Worm (Caenorhabditis elegans) whole organism, young adult: ENCODE data around the gene F56H11.2.
A peak's percentile ranks its signal among the peaks of the same experiment; 100 is the strongest.

ENCODE experiments used
- B0336.3 ChIP-seq: fragments of 200-800 bp; sonication (Bioruptor generic); IDR thresholded peaks from 2 replicates; pipeline ENCODE4 v1.3.6; 2022; ENCODE audit warnings: missing genetic modification characterization, missing compliant biosample characterization
- D2030.7 ChIP-seq: fragments of 200-800 bp; sonication (Bioruptor generic); IDR thresholded peaks from 2 replicates; pipeline ENCODE4 v1.3.6; 2022; ENCODE audit warnings: missing genetic modification reagents, missing genetic modification characterization, missing compliant biosample characterization
- F22D6.2 ChIP-seq: sonication (generic microtip); optimal IDR thresholded peaks from 2 replicates; lab custom pipeline; 2016; ENCODE audit warnings: mild to moderate bottlenecking, missing genetic modification characterization, missing compliant biosample characterization
- F52B5.7 ChIP-seq: sonication (generic microtip); optimal IDR thresholded peaks from 2 replicates; lab custom pipeline; 2016; ENCODE audit warnings: mild to moderate bottlenecking, missing genetic modification characterization, missing compliant biosample characterization
- F55B11.4 ChIP-seq: sonication (generic microtip); optimal IDR thresholded peaks from 2 replicates; lab custom pipeline; 2016; ENCODE audit warnings: missing compliant biosample characterization, missing genetic modification characterization, borderline replicate concordance; ENCODE audit not compliant: insufficient read depth
- F57C9.4 ChIP-seq: sonication (generic microtip); optimal IDR thresholded peaks from 2 replicates; lab custom pipeline; 2017; ENCODE audit warnings: mild to moderate bottlenecking, missing genetic modification characterization, missing compliant biosample characterization
- T07F8.4 ChIP-seq: sonication (generic microtip); optimal IDR thresholded peaks from 2 replicates; lab custom pipeline; 2016; ENCODE audit warnings: mild to moderate bottlenecking, missing genetic modification characterization, moderate library complexity, missing compliant biosample characterization
- T26A5.8 ChIP-seq: sonication (generic microtip); optimal IDR thresholded peaks from 2 replicates; lab custom pipeline; 2016; ENCODE audit warnings: missing genetic modification characterization, missing compliant biosample characterization
- Y95B8A.8 ChIP-seq: fragments of 200-800 bp; sonication (Bioruptor generic); IDR thresholded peaks from 2 replicates; pipeline ENCODE4 v1.3.6; 2022; ENCODE audit warnings: missing genetic modification reagents, missing genetic modification characterization, missing compliant biosample characterization
- ZK185.1 ChIP-seq: sonication (generic microtip); optimal IDR thresholded peaks from 2 replicates; lab custom pipeline; 2016; ENCODE audit warnings: mild to moderate bottlenecking, missing genetic modification characterization, missing compliant biosample characterization; ENCODE audit not compliant: poor library complexity, severe bottlenecking
- aptf-3 ChIP-seq: fragments of 200-800 bp; sonication (Bioruptor generic); IDR thresholded peaks from 2 replicates; pipeline ENCODE4 v1.3.6; 2022; ENCODE audit warnings: missing genetic modification characterization, missing compliant biosample characterization
- bed-1 ChIP-seq: fragments of 200-800 bp; sonication (Bioruptor generic); IDR thresholded peaks from 2 replicates; pipeline ENCODE4 v1.3.6; 2022; ENCODE audit warnings: missing genetic modification reagents, missing genetic modification characterization, missing compliant biosample characterization
- bed-2 ChIP-seq: fragments of 200-800 bp; sonication (Bioruptor generic); IDR thresholded peaks from 2 replicates; pipeline ENCODE4 v1.3.6; 2022; ENCODE audit warnings: missing genetic modification reagents, missing genetic modification characterization, missing compliant biosample characterization
- ceh-79 ChIP-seq: sonication (generic microtip); optimal IDR thresholded peaks from 2 replicates; lab custom pipeline; 2017; ENCODE audit warnings: mild to moderate bottlenecking, missing genetic modification characterization, missing compliant biosample characterization
- ceh-91 ChIP-seq: fragments of 200-800 bp; sonication (Bioruptor generic); IDR thresholded peaks from 2 replicates; pipeline ENCODE4 v1.3.6; 2022; ENCODE audit warnings: missing genetic modification reagents, missing genetic modification characterization, missing compliant biosample characterization
- efl-1 ChIP-seq: fragments of 150-350 bp; optimal IDR thresholded peaks from 2 replicates; lab custom pipeline; 2014; ENCODE audit warnings: missing biosample characterization, missing genetic modification reagents, missing genetic modification characterization
- egl-44 ChIP-seq: fragments of 200-800 bp; sonication (Bioruptor generic); IDR thresholded peaks from 2 replicates; pipeline ENCODE4 v1.3.6; 2022; ENCODE audit warnings: missing genetic modification reagents, missing genetic modification characterization, missing compliant biosample characterization
- ets-4 ChIP-seq: fragments of 200-800 bp; sonication (Bioruptor generic); optimal IDR thresholded peaks from 2 replicates; lab custom pipeline; 2018; ENCODE audit warnings: mild to moderate bottlenecking, missing genetic modification characterization, missing compliant biosample characterization
- hrde-1 ChIP-seq: sonication (generic microtip); optimal IDR thresholded peaks from 2 replicates; lab custom pipeline; 2016; ENCODE audit warnings: missing genetic modification characterization, mild to moderate bottlenecking, missing compliant biosample characterization, moderate library complexity, missing genotype, missing genetic modification reagents, borderline replicate concordance
- lag-1 ChIP-seq: fragments of 200-800 bp; sonication (Bioruptor generic); IDR thresholded peaks from 2 replicates; pipeline ENCODE4 v1.3.6; 2022; ENCODE audit warnings: missing genetic modification reagents, missing genetic modification characterization, missing compliant biosample characterization
- let-607 ChIP-seq, 2 experiments: fragments of 200-800 bp in 1 of 2; sonication (Bioruptor generic) in 1 of 2; sonication (generic microtip) in 1 of 2; optimal IDR thresholded peaks; 2 replicates each; lab custom pipeline; 2016 to 2018; ENCODE audit warnings: mild to moderate bottlenecking in 2 of 2, missing compliant biosample characterization in 2 of 2, missing genetic modification characterization in 2 of 2, moderate library complexity in 2 of 2, missing genotype in 1 of 2
- lin-26 ChIP-seq: fragments of 200-800 bp; sonication (Bioruptor generic); IDR thresholded peaks from 2 replicates; pipeline ENCODE4 v1.3.6; 2022; ENCODE audit warnings: missing genetic modification reagents, missing genetic modification characterization, missing compliant biosample characterization
- lin-40 ChIP-seq: sonication (generic microtip); optimal IDR thresholded peaks from 2 replicates; lab custom pipeline; 2016; ENCODE audit warnings: missing genetic modification characterization, mild to moderate bottlenecking, missing compliant biosample characterization, missing genotype, missing genetic modification reagents
- lin-54 ChIP-seq: fragments of 200-800 bp; sonication (Bioruptor generic); optimal IDR thresholded peaks from 2 replicates; lab custom pipeline; 2018; ENCODE audit warnings: mild to moderate bottlenecking, missing genetic modification characterization, missing compliant biosample characterization
- lsl-1 ChIP-seq: fragments of 200-800 bp; sonication (Bioruptor generic); optimal IDR thresholded peaks from 2 replicates; lab custom pipeline; 2018; ENCODE audit warnings: mild to moderate bottlenecking, missing genetic modification characterization, moderate library complexity, missing compliant biosample characterization
- madf-10 ChIP-seq: sonication (generic microtip); optimal IDR thresholded peaks from 2 replicates; lab custom pipeline; 2016; ENCODE audit warnings: mild to moderate bottlenecking, missing genetic modification characterization, missing compliant biosample characterization
- mes-4 ChIP-seq: sonication (generic microtip); optimal IDR thresholded peaks from 2 replicates; lab custom pipeline; 2016; ENCODE audit warnings: missing genotype, missing genetic modification characterization, missing compliant biosample characterization
- nfya-1 ChIP-seq: sonication (generic microtip); optimal IDR thresholded peaks from 2 replicates; lab custom pipeline; 2017; ENCODE audit warnings: antibody characterized with exemption, missing compliant biosample characterization, missing genetic modification characterization, borderline replicate concordance; ENCODE audit not compliant: insufficient read depth
- nfyb-1 ChIP-seq: fragments of 200-800 bp; sonication (Bioruptor generic); IDR thresholded peaks from 2 replicates; pipeline ENCODE4 v1.3.6; 2022; ENCODE audit warnings: missing genetic modification reagents, missing genetic modification characterization, missing compliant biosample characterization
- nhr-120 ChIP-seq: fragments of 200-800 bp; sonication (Bioruptor generic); IDR thresholded peaks from 2 replicates; pipeline ENCODE4 v1.3.6; 2022; ENCODE audit warnings: missing genetic modification characterization, missing compliant biosample characterization
- nhr-179 ChIP-seq: sonication (generic microtip); optimal IDR thresholded peaks from 2 replicates; lab custom pipeline; 2016; ENCODE audit warnings: mild to moderate bottlenecking, missing genetic modification characterization, missing compliant biosample characterization
- sea-2 ChIP-seq: fragments of 200-800 bp; sonication (Bioruptor generic); IDR thresholded peaks from 2 replicates; pipeline ENCODE4 v1.3.6; 2022; ENCODE audit warnings: missing genetic modification characterization, missing compliant biosample characterization
- snpc-4 ChIP-seq, 5 experiments: fragments of 150-350 bp in 1 of 5; sonication (generic microtip) in 4 of 5; optimal IDR thresholded peaks; 2 replicates each; lab custom pipeline; 2014 to 2018; ENCODE audit warnings: missing genetic modification characterization in 5 of 5, missing biosample characterization in 3 of 5, antibody characterized with exemption in 2 of 5, mild to moderate bottlenecking in 2 of 5, missing compliant biosample characterization in 2 of 5, missing genotype in 2 of 5, moderate library complexity in 2 of 5, missing genetic modification reagents in 1 of 5
- somi-1 ChIP-seq: fragments of 200-800 bp; sonication (Bioruptor generic); optimal IDR thresholded peaks from 2 replicates; lab custom pipeline; 2018; ENCODE audit warnings: mild to moderate bottlenecking, missing genetic modification characterization, missing compliant biosample characterization
- sptf-2 ChIP-seq: fragments of 200-800 bp; sonication (Bioruptor generic); optimal IDR thresholded peaks from 2 replicates; lab custom pipeline; 2018; ENCODE audit warnings: mild to moderate bottlenecking, missing genetic modification characterization, missing compliant biosample characterization
- tbp1 ChIP-seq: fragments of 200-800 bp; sonication (Bioruptor generic); optimal IDR thresholded peaks from 2 replicates; lab custom pipeline; 2018; ENCODE audit warnings: mild to moderate bottlenecking, missing genetic modification characterization, missing compliant biosample characterization
- unc-62 ChIP-seq: fragments of 150-350 bp; optimal IDR thresholded peaks from 2 replicates; lab custom pipeline; 2014; ENCODE audit warnings: missing biosample characterization, missing genetic modification reagents, missing genetic modification characterization
- zim-3 ChIP-seq: sonication (generic microtip); optimal IDR thresholded peaks from 2 replicates; lab custom pipeline; 2017; ENCODE audit warnings: mild to moderate bottlenecking, missing genetic modification characterization, moderate library complexity, missing compliant biosample characterization
- ztf-18 ChIP-seq: sonication (generic microtip); optimal IDR thresholded peaks from 2 replicates; lab custom pipeline; 2016; ENCODE audit warnings: missing genotype, mild to moderate bottlenecking, missing genetic modification characterization, missing compliant biosample characterization
- ztf-26 ChIP-seq: sonication (generic microtip); optimal IDR thresholded peaks from 2 replicates; lab custom pipeline; 2017; ENCODE audit warnings: missing genetic modification characterization, missing compliant biosample characterization
- ztf-28 ChIP-seq: fragments of 200-800 bp; sonication (Bioruptor generic); IDR thresholded peaks from 2 replicates; pipeline ENCODE4 v1.3.6; 2022; ENCODE audit warnings: missing genetic modification reagents, missing genetic modification characterization, missing compliant biosample characterization

The F56H11.2 gene

ce11 chrIV:9533071-9533470, at the start of gene F56H11.2:
Gene F56H11.2, minus strand, starts transcription at chrIV:9533171.
- TF ChIP-seq tbp1 (no peak), T07F8.4 (no peak), ceh-91 (no peak)

DNA sequence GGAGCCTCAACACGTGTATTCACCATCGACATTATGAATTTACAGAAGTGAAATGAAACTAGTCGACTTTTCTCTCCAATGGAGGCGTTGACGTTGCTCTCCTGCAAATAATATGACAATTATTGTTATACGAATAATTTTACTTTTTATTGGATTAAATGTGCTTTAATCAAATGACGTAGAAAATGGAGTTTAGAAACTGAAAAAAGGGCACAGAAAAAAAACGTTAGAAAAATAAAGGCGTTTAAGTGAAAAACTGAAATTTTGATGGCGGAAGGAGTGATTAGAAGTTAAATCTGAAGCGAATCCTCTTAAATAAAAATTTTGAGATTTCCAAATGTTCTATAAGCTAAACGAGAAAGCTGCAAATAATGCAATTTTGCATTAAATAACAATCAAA, 47.0 kb upstream of the F56H11.2 start, which contains the start of gene npr-2:
npr-2 (minus strand) TSS at position 101 of the 400 bp plus-strand sequence.
- no peak for TF ChIP-seq Y95B8A.8
- TF ChIP-seq nfyb-1 (GFP tag; lab: Robert Waterston, UW) = no peak
- TF ChIP-seq somi-1 = no peak
- TF ChIP-seq hrde-1 (tag; lab: Kevin White, UChicago) = no peak
- no peak for TF ChIP-seq nfya-1 (tag; lab: Kevin White, UChicago)
- no peak for TF ChIP-seq F57C9.4 (tag; lab: Kevin White, UChicago)
- TF ChIP-seq B0336.3 = no peak
- TF ChIP-seq ztf-26 (tag; lab: Kevin White, UChicago) = no peak
- TF ChIP-seq let-607 (tag; optimal IDR thresholded peaks at IDR 0.05; lab: Kevin White, UChicago) = no peak
- TF ChIP-seq, all 124 proteins: peak for 0

DNA sequence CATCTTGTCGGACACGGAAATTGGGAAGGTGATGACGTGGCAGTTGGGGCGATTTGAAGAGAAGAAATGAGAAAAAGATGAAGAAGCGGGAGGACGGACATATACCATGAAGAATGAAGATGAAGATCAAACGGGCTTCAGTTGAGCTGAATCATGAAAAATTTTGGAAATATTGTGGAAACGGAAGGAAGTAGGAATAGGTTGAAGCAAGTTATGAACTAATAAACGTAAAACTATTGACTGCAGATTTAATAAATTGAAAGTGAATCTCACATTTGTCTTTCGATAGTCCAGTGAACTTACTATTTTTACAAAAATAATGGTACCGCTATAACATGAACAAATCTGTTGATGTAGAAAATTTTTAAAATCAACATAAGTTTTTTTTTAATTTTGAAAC, 33.5 kb upstream of the F56H11.2 start, which contains the start of gene lron-14:
lron-14 (minus strand) TSS at position 101 of the 400 bp plus-strand sequence.
- TF ChIP-seq ets-4 (GFP tag; lab: Kevin White, UChicago) (no peak), sea-2 (GFP tag; lab: Robert Waterston, UW) (no peak), lag-1 (GFP tag; lab: Robert Waterston, UW) (no peak), madf-10 (tag; lab: Kevin White, UChicago) (no peak), lin-40 (no peak), ZK185.1 (tag; lab: Kevin White, UChicago) (no peak), efl-1 (no peak), lsl-1 (GFP tag; lab: Kevin White, UChicago) (no peak), bed-2 (GFP tag; lab: Robert Waterston, UW) (no peak), unc-62 (GFP tag; lab: Kevin White, UChicago) (no peak), lin-54 (GFP tag; lab: Kevin White, UChicago) (no peak), egl-44 (GFP tag; lab: Robert Waterston, UW) (no peak), bed-1 (GFP tag; lab: Robert Waterston, UW) (no peak), snpc-4 (GFP tag; optimal IDR thresholded peaks at IDR 0.05; lab: Kevin White, UChicago) (no peak), snpc-4 (tag; optimal IDR thresholded peaks at IDR 0.05; lab: Kevin White, UChicago) (no peak), ceh-79 (no peak), zim-3 (tag; lab: Kevin White, UChicago) (no peak), nfyb-1 (GFP tag; lab: Robert Waterston, UW) (no peak), F55B11.4 (tag; lab: Kevin White, UChicago) (no peak), nhr-120 (no peak), ztf-28 (GFP tag; lab: Robert Waterston, UW) (no peak)

ce11 chrIV:9563529-9564376, 30.8 kb upstream of the F56H11.2 start:
- TF ChIP-seq egl-44 (GFP tag; lab: Robert Waterston, UW) (0 out of 2 replicates have a peak, but pooled peaks have one; percentile 39), aptf-3 (GFP tag; lab: Robert Waterston, UW) (no peak), ztf-26 (tag; lab: Kevin White, UChicago) (peak; percentile 89), ztf-18 (peak; percentile 22), T26A5.8 (tag; lab: Kevin White, UChicago) (peak; percentile 10), nhr-179 (tag; lab: Kevin White, UChicago) (no peak), nhr-120 (0 out of 2 replicates have a peak, but pooled peaks have one; percentile 69), ztf-28 (GFP tag; lab: Robert Waterston, UW) (peak; percentile 32; the same call in 1 of the 2 replicates), nfyb-1 (GFP tag; lab: Robert Waterston, UW) (0 out of 2 replicates have a peak, but pooled peaks have one; percentile 24), F22D6.2 (tag; lab: Kevin White, UChicago) (peak; percentile 24), F52B5.7 (peak; percentile 0), ceh-79 (peak; percentile 83), mes-4 (tag; lab: Kevin White, UChicago) (no peak), D2030.7 (GFP tag; lab: Robert Waterston, UW) (no peak), lin-26 (GFP tag; lab: Robert Waterston, UW) (peak; percentile 81), sptf-2 (peak; percentile 14)
